ENCODE assay signal across 5 fruit fly cellular contexts in the genomic region with DNA sequence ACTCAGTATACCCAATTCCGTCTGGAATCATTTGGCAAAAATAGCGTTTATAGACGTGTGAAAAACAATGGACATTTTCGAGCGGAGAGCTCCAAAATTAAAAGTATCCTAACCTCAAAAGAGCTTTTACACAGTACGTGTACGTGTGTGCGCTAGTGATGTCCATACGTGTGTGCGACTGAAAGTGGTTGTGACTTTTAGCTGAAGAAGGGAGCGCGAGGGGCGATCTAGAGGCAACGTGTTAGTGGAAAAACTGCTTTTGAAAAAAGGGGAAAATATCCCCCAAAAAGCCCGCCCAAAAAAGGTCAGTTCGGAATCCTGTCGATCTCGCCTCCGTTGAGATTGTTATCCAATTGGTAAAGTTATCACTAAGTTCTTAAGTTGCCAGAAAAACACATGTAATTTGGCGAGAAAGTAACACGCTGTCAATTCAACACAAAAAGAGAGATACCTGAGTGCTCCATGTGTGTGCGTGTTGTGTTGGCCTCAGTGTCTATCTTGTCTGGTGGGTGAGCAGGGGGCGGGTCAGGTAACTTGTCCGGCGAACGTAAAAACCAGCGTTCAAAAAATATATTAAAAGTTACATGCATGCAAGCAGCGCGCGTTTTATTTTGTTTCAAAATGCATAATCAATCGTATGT.
A peak's percentile ranks its signal among the peaks of the same experiment; 100 is the strongest.
TF ChIP-seq lines count a peak whose summit lies in the region.

No protein-coding gene starts in this region.

- no peak for TF ChIP-seq CTCF in whole organism, embryonic (GFP tag; optimal IDR thresholded peaks at IDR 0.05; lab: Kevin White, UChicago)

TF ChIP-seq in whole organism, adult, 20 proteins besides CTCF, POLR2A, EP300 and RAD21:
- TF ChIP-seq cic (GFP tag; optimal IDR thresholded peaks at IDR 0.05; lab: Kevin White, UChicago): peak; percentile 50
- no peak for TF ChIP-seq CG11617 (GFP tag; optimal IDR thresholded peaks at IDR 0.05; lab: Kevin White, UChicago)
- no peak for TF ChIP-seq bab1 (GFP tag; optimal IDR thresholded peaks at IDR 0.05; lab: Kevin White, UChicago)
- no peak for TF ChIP-seq Clk (GFP tag; optimal IDR thresholded peaks at IDR 0.05; lab: Kevin White, UChicago)
- TF ChIP-seq Mnt (GFP tag; optimal IDR thresholded peaks at IDR 0.05; lab: Kevin White, UChicago): peak; percentile 95
- TF ChIP-seq pad (GFP tag; optimal IDR thresholded peaks at IDR 0.05; lab: Kevin White, UChicago): peak; percentile 74
- TF ChIP-seq tj (GFP tag; optimal IDR thresholded peaks at IDR 0.05; lab: Kevin White, UChicago): peak; percentile 27
- no peak for TF ChIP-seq CG5204 (GFP tag; optimal IDR thresholded peaks at IDR 0.05; lab: Kevin White, UChicago)
- peak; percentile 5 for TF ChIP-seq CG12768 (GFP tag; optimal IDR thresholded peaks at IDR 0.05; lab: Kevin White, UChicago)
- no peak for TF ChIP-seq CG7101 (tag; optimal IDR thresholded peaks at IDR 0.05; lab: Kevin White, UChicago)
- no peak for TF ChIP-seq CG14711 (tag; optimal IDR thresholded peaks at IDR 0.05; lab: Kevin White, UChicago)

TF ChIP-seq in whole organism, embryonic, 481 proteins besides CTCF, POLR2A, EP300 and RAD21 (continues in another document):
- TF ChIP-seq MBD-R2 (GFP tag; IDR thresholded peaks at IDR 0.05; lab: Robert Waterston, UW) (peak; percentile 19; the same call in 1 of the 2 replicates), kah (GFP tag; optimal IDR thresholded peaks at IDR 0.05; lab: Kevin White, UChicago) (peak; percentile 81), CG1832 (GFP tag; optimal IDR thresholded peaks at IDR 0.05; lab: Kevin White, UChicago) (no peak), PHDP (tag; optimal IDR thresholded peaks at IDR 0.05; lab: Kevin White, UChicago) (no peak), Xbp1 (GFP tag; optimal IDR thresholded peaks at IDR 0.05; lab: Kevin White, UChicago) (peak; percentile 12), sob (GFP tag; IDR thresholded peaks at IDR 0.05; lab: Robert Waterston, UW) (0 out of 2 replicates have a peak, but pooled peaks have one; percentile 19), E2f2 (GFP tag; IDR thresholded peaks at IDR 0.05; lab: Robert Waterston, UW) (peak; percentile 20), dm (GFP tag; optimal IDR thresholded peaks at IDR 0.05; lab: Kevin White, UChicago) (peak; percentile 92), Trl (optimal IDR thresholded peaks at IDR 0.05; lab: Kevin White, UChicago) (peak in 1 of 2 experiments; percentile 0), Trl (GFP tag; optimal IDR thresholded peaks at IDR 0.05; lab: Kevin White, UChicago) (no peak), Fer1 (GFP tag; optimal IDR thresholded peaks at IDR 0.05; lab: Kevin White, UChicago) (peak; percentile 13), YL-1 (GFP tag; optimal IDR thresholded peaks at IDR 0.05; lab: Kevin White, UChicago) (peak; percentile 57), CG18476 (GFP tag; optimal IDR thresholded peaks at IDR 0.05; lab: Kevin White, UChicago) (peak; percentile 48), CG6765 (GFP tag; optimal IDR thresholded peaks at IDR 0.05; lab: Kevin White, UChicago) (peak; percentile 38), nmo (GFP tag; optimal IDR thresholded peaks at IDR 0.05; lab: Kevin White, UChicago) (no peak), Max (GFP tag; optimal IDR thresholded peaks at IDR 0.05; lab: Kevin White, UChicago) (peak; percentile 46), Gsc (GFP tag; IDR thresholded peaks at IDR 0.05; lab: Robert Waterston, UW) (no peak), HLH3B (GFP tag; IDR thresholded peaks at IDR 0.05; lab: Robert Waterston, UW) (peak; percentile 8; the same call in 1 of the 2 replicates)

TF ChIP-seq in whole organism, prepupa, 60 proteins besides CTCF, POLR2A, EP300 and RAD21:
- TF ChIP-seq Blimp-1 (GFP tag; optimal IDR thresholded peaks at IDR 0.05; lab: Kevin White, UChicago) (peak; percentile 45), Sox14 (GFP tag; optimal IDR thresholded peaks at IDR 0.05; lab: Kevin White, UChicago) (no peak), Lpt (GFP tag; optimal IDR thresholded peaks at IDR 0.05; lab: Kevin White, UChicago) (no peak), pdm3 (GFP tag; optimal IDR thresholded peaks at IDR 0.05; lab: Kevin White, UChicago) (no peak), CG9139 (GFP tag; optimal IDR thresholded peaks at IDR 0.05; lab: Kevin White, UChicago) (no peak), CG15336 (GFP tag; IDR thresholded peaks at IDR 0.05; lab: Robert Waterston, UW) (peak; percentile 14; the same call in 1 of the 2 replicates), net (GFP tag; optimal IDR thresholded peaks at IDR 0.05; lab: Kevin White, UChicago) (no peak), Eip93F (GFP tag; optimal IDR thresholded peaks at IDR 0.05; lab: Kevin White, UChicago) (no peak), topi (GFP tag; optimal IDR thresholded peaks at IDR 0.05; lab: Kevin White, UChicago) (no peak)

TF ChIP-seq in whole organism, pupa, 21 proteins besides CTCF, POLR2A, EP300 and RAD21:
- TF ChIP-seq CG32121 (GFP tag; IDR thresholded peaks at IDR 0.05; lab: Robert Waterston, UW): peak; percentile 28; the same call in 1 of the 2 replicates
- no peak for TF ChIP-seq CG4496 (GFP tag; IDR thresholded peaks at IDR 0.05; lab: Robert Waterston, UW)

TF ChIP-seq in whole organism, wandering third instar larva, 38 proteins besides CTCF, POLR2A, EP300 and RAD21:
- no peak for TF ChIP-seq Rel (GFP tag; optimal IDR thresholded peaks at IDR 0.05; lab: Kevin White, UChicago)
- TF ChIP-seq Rel (tag; optimal IDR thresholded peaks at IDR 0.05; lab: Kevin White, UChicago): peak; percentile 39
- TF ChIP-seq tai (GFP tag; optimal IDR thresholded peaks at IDR 0.05; lab: Kevin White, UChicago): no peak
- TF ChIP-seq OdsH (GFP tag; optimal IDR thresholded peaks at IDR 0.05; lab: Kevin White, UChicago): peak; percentile 7
- TF ChIP-seq dl (GFP tag; optimal IDR thresholded peaks at IDR 0.05; lab: Kevin White, UChicago; ENCODE audit: insufficient read depth in 1 of 2, partially characterized antibody in 2 of 2): peak in 1 of 2 experiments; percentile 0
TF ChIP-seq in whole organism, wandering third instar larva: peak in this region for 3.
